Worm (Caenorhabditis elegans): ENCODE data around the gene F23D12.3.

F23D12.3 gene

ce11 chrX:14453735-14454134, 11.3 kb downstream of the F23D12.3 start, which contains the start of gene F23D12.7:
F23D12.7 (minus strand) TSS chrX:14453835.
- TF ChIP-seq unc-62 (GFP tag; optimal IDR thresholded peaks at IDR 0.05): no peak

ce11 chrX:14455419-14455818, 13.0 kb downstream of the F23D12.3 start, which contains the start of gene Y66C5A.1:
Y66C5A.1 (minus strand) TSS chrX:14455519.
- no peak for TF ChIP-seq unc-62 (GFP tag; optimal IDR thresholded peaks at IDR 0.05)

DNA sequence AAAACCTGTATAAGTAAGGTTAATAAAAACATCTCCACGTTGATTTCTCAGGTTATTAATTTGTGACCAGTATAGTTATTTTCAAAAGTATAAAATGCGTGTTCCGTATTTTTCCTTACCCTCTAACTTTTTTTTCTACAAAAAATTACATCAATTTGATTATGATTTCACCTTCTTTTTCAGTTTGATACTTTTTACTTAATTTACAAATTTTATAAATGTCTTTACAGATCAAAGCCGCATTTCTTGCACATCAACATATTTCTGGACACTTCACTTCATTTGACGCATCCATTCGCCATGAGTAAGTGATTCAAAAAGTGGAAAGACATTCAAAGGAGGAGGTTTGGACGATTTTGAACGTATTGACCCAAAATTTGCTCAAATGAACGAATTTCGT, 18.0 kb downstream of the F23D12.3 start, which contains the start of gene Y66C5A.2:
Y66C5A.2 (plus strand) TSS at position 301 of the 400 bp plus-strand sequence.
- TF ChIP-seq unc-62 (GFP tag; optimal IDR thresholded peaks at IDR 0.05): no peak

DNA sequence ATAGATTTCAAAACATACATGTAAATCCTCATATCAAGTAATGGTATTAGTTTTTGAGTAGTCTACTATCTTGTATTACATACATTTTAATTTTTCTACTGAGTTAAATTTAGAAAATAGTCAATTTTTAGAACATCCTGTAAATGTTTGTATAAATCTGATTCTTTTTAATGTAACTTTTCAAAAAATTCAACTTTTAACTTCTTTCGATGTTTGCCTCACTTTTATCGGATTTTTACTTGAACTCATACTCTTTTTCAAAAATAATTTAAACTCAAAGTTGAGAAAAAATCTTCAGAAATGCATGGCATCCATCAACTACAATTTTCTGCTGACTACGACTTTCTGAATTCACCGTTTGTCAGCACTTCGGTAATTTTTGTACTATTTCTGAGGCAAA, 22.1 kb downstream of the F23D12.3 start, which contains the start of gene M163.7:
M163.7 (plus strand) TSS at position 301 of the 400 bp plus-strand sequence.
- no peak for TF ChIP-seq unc-62 (GFP tag; optimal IDR thresholded peaks at IDR 0.05)

ce11 chrX:14465593-14465992, 23.2 kb downstream of the F23D12.3 start, which contains the start of gene M163.22:
M163.22 (plus strand) TSS chrX:14465893.
- no peak for TF ChIP-seq unc-62 (GFP tag; optimal IDR thresholded peaks at IDR 0.05)

ce11 chrX:14466532-14466931, 24.1 kb downstream of the F23D12.3 start, which contains the start of gene M163.21:
M163.21 (plus strand) TSS chrX:14466832.
- no peak for TF ChIP-seq unc-62 (GFP tag; optimal IDR thresholded peaks at IDR 0.05)

DNA sequence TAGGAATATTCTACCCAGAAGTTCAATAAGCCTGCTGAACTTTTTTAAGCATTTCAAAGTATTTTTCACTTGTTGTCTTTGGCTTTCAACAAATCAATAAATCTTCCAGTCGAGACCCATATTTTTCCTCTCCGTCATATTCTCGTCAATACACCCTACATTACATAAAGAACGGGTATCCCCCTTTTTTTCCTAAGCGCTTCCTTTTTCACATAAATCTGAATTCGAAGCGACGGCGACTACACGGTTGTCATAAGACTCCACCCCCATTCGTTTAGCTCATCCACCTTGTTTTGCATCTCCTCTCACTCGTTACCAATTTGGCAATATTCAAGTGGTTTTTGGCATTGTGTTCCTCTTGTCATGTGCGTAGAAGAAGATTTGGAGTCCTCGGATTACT, 26.9 kb downstream of the F23D12.3 start, which contains the start of gene M163.9:
M163.9 (plus strand) TSS at position 301 of the 400 bp plus-strand sequence.
- TF ChIP-seq unc-62 (GFP tag; optimal IDR thresholded peaks at IDR 0.05): no peak

DNA sequence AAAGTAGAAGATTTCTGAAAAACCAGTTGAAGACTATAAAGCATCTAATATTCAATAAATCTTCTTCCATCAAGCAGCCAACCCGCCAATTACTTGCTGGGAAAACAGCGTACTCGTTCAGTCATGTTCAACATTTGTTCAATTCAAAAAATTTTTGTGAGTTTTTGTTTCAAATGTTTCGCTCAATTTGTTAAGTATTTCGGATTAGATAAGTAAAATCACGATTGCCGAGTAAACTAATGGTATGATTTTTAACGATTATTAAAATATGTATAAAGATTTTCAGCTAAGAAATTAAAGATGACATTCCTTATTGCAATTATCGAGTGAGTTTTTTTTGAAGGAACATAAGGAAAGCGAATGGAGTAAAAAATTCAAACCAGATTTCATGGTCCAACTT, 28.3 kb downstream of the F23D12.3 start, which contains the start of gene M163.10:
M163.10 (plus strand) TSS at position 301 of the 400 bp plus-strand sequence.
- no peak for TF ChIP-seq unc-62 (GFP tag; optimal IDR thresholded peaks at IDR 0.05)

ce11 chrX:14473740-14474139, 31.3 kb downstream of the F23D12.3 start, which contains the start of gene M163.5:
M163.5 (plus strand) TSS chrX:14474040.
- TF ChIP-seq unc-62 (GFP tag; optimal IDR thresholded peaks at IDR 0.05): no peak

DNA sequence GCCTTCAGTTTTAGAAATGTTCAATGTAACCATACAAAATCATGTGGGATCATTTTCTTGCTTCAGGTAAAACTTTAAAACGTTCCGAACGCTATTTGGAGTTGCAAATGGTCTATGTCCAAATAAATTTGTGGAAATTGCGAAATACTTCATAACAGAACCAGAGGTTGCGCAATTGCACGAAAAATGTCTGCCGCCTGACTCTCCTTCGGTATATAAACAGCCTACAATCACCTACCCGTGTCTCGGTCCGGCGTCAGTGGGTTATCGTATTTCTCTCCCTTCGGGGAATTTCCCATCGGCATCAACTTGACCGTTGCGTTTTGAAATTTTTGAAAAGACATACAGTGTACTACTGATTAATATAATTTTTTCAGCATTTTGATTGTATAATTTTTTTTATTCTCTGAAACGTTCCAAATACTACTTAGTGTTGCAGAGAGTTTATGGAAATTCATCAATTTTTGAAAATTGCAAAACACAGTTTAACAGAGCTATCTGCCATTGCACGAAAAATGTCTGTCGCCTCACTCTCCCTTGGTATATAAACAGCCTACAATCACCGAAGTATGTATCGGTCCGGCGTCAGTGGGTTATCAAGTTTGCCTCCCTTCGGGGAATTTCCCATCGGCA, 34.3 kb downstream of the F23D12.3 start:
- TF ChIP-seq unc-62 (GFP tag; optimal IDR thresholded peaks at IDR 0.05): no peak

DNA sequence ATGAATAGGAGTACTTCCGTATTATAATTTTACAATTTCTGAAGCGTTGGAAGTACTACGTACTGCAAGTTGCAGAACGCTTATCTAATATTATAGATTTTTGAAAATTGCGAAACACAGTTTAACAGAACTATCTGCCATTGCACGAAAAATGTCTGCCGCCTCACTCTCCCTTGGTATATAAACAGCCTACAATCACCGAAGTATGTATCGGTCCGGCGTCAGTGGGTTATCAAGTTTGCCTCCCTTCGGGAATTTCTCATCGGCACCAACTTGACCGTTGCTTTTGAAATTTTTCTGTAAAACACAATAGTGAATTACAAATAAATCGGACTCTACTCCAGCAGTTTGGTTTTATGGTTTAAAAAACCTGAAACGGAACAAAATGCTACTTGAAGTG, 34.9 kb downstream of the F23D12.3 start:
- no peak for TF ChIP-seq unc-62 (GFP tag; optimal IDR thresholded peaks at IDR 0.05)

- no peak for TF ChIP-seq unc-62 (GFP tag; optimal IDR thresholded peaks at IDR 0.05)
Observed at ce11 chrX:14478193-14478592, 35.8 kb downstream of the F23D12.3 start.

DNA sequence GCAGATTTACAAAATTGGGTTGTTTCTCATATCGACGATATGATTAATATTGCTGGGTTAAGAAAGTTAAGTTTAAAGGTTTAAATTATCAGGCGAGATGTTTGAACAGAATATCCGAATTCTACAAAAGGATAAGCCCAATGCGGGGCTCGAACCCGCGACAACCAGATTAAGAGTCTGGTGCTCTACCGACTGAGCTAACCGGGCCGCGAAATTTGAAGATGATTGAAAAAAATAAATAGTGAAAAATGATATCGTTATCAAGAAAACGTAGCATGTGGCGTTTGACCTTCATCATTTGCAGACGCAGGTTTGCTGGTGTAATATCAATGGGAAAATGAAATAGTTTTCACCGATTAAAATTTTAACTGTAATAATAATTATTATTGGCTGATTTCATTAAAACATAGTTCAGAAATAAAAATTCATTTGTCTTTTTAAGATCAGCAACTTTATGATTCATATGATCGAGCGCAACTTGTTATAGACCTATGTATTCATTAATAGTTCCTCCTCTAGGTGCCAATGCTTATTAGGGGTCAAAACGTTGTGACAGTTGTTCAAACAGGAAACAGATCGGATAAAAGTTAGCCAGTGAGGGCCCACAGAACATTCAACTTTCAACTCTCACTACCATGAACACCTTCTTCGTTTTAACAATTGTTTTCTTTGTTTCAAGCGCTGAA, 36.5 kb downstream of the F23D12.3 start, which contains the start of gene M163.11:
M163.11 (plus strand) TSS at position 636 of the 686 bp plus-strand sequence.
- no peak for TF ChIP-seq unc-62 (GFP tag; optimal IDR thresholded peaks at IDR 0.05)

DNA sequence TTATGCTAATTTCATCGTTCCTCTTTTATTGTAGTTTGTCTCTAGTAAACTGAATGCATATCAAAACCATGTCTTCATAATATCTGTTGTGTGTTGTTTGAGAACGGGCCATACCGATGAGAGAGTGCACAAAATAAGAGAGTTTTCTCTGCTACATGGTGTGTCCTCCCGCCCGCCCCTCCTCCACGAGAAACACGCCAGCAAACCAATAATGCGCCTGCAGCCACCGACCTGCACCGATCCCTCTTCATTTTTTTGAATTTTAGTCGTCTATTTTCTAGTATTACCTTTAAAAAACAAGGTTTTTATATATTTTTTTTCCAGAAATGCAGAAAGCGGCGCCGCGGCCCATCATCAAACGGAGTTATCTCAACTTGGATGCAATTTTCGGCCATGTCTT, 37.8 kb downstream of the F23D12.3 start, which contains the start of gene gfi-3:
gfi-3 (plus strand) TSS at position 325 of the 400 bp plus-strand sequence.
- no peak for TF ChIP-seq unc-62 (GFP tag; optimal IDR thresholded peaks at IDR 0.05)

DNA sequence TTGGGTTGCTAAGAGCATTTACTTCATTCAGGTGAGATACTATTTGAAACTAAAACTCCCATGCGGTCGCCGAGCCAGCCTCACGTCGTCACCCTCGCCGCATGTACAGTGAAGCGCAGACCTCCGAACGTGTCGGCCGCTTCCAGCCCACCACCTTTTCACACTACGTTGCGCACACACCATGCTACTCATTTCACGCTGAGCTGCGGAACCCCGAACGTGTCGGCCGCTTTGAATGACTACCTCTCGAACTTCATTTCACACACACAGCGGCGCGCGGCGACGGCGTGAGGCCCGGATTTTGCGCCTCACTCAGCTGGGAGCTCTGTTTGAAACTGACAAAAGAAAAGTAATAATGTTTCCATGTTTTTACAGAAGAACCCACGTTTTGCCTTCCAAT, 39.2 kb downstream of the F23D12.3 start:
- no peak for TF ChIP-seq unc-62 (GFP tag; optimal IDR thresholded peaks at IDR 0.05)

DNA sequence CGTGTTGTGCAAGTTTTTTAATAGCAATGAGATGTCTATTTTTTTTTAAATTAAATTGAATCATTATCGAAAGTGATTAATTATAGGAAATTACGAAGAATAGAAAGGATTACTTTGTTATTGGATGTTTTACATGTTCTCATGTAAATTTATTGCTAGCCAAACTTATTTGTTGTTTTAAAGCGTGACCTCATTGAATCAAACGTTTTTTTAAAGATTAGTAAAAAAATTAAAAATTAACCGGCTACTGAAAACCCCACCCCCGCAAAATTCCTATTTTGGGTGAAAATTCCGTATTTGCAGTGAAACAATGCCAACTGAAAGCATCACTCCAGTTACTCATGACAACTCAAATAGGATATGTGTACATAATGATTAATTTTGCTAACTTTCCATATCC, 42.4 kb downstream of the F23D12.3 start, which contains the start of gene M163.8:
M163.8 (plus strand) TSS at position 301 of the 400 bp plus-strand sequence.
- no peak for TF ChIP-seq unc-62 (GFP tag; optimal IDR thresholded peaks at IDR 0.05)

Measured in whole organism, dauer.